Comparison of ENCODE assay signal across 1 fruit fly cellular context in genomic region chr2L:1158519-1159319, dm6.
TF ChIP-seq lines count a peak whose summit lies in the region.

Gene Tango14 (plus strand): TSS chr2L:1158661.

TF ChIP-seq in whole organism, embryonic, 481 proteins besides CTCF, POLR2A, EP300 and RAD21 (continued from another document):
- TF ChIP-seq Med (GFP tag; lab: Kevin White, UChicago), result peak; percentile 68
- no peak for TF ChIP-seq Mrtf (GFP tag; IDR thresholded peaks at IDR 0.05; lab: Robert Waterston, UW)
- 0 out of 2 replicates have a peak, but pooled peaks have one; percentile 2 for TF ChIP-seq Rx (GFP tag; IDR thresholded peaks at IDR 0.05; lab: Robert Waterston, UW)
- TF ChIP-seq NC2α (GFP tag; optimal IDR thresholded peaks at IDR 0.05; lab: Kevin White, UChicago), result no peak
- TF ChIP-seq CG4854 (GFP tag; optimal IDR thresholded peaks at IDR 0.05; lab: Kevin White, UChicago), result no peak
- 0 out of 2 replicates have a peak, but pooled peaks have one; percentile 18 for TF ChIP-seq inv (GFP tag; IDR thresholded peaks at IDR 0.05; lab: Robert Waterston, UW; ENCODE audit: partially characterized antibody)
- no peak for TF ChIP-seq CG11456 (GFP tag; IDR thresholded peaks at IDR 0.05; lab: Robert Waterston, UW)
- TF ChIP-seq lola (GFP tag; optimal IDR thresholded peaks at IDR 0.05; lab: Kevin White, UChicago), result peak in 1 of 3 experiments; percentile 14
- TF ChIP-seq ems (GFP tag; optimal IDR thresholded peaks at IDR 0.05; lab: Kevin White, UChicago), result no peak
- no peak for TF ChIP-seq CG10274 (GFP tag; optimal IDR thresholded peaks at IDR 0.05; lab: Kevin White, UChicago)
- TF ChIP-seq Ets65A (GFP tag; lab: Kevin White, UChicago), result peak; percentile 37
- peak; percentile 95 for TF ChIP-seq bigmax (GFP tag; optimal IDR thresholded peaks at IDR 0.05; lab: Kevin White, UChicago)
- no peak for TF ChIP-seq tio (GFP tag; optimal IDR thresholded peaks at IDR 0.05; lab: Kevin White, UChicago)
- TF ChIP-seq NFAT (GFP tag; IDR thresholded peaks at IDR 0.05; lab: Robert Waterston, UW), result no peak
- peak; percentile 52; the same call in 1 of the 2 replicates for TF ChIP-seq nerfin-2 (GFP tag; IDR thresholded peaks at IDR 0.05; lab: Robert Waterston, UW; ENCODE audit: partially characterized antibody)
- no peak for TF ChIP-seq gsb (GFP tag; IDR thresholded peaks at IDR 0.05; lab: Robert Waterston, UW)
- no peak for TF ChIP-seq Xbp1 (GFP tag; optimal IDR thresholded peaks at IDR 0.05; lab: Kevin White, UChicago)
- no peak for TF ChIP-seq pros (GFP tag; optimal IDR thresholded peaks at IDR 0.05; lab: Kevin White, UChicago)
- TF ChIP-seq Ptx1 (GFP tag; IDR thresholded peaks at IDR 0.05; lab: Robert Waterston, UW), result no peak
- TF ChIP-seq CG16863 (GFP tag; optimal IDR thresholded peaks at IDR 0.05; lab: Kevin White, UChicago), result no peak
- peak; percentile 32 for TF ChIP-seq CG14710 (tag; optimal IDR thresholded peaks at IDR 0.05; lab: Kevin White, UChicago)
- peak; percentile 55 for TF ChIP-seq MBD-R2 (GFP tag; IDR thresholded peaks at IDR 0.05; lab: Robert Waterston, UW)
- TF ChIP-seq CG13287 (GFP tag; IDR thresholded peaks at IDR 0.05; lab: Robert Waterston, UW; ENCODE audit: partially characterized antibody), result no peak
- 0 out of 2 replicates have a peak, but pooled peaks have one; percentile 15 for TF ChIP-seq E2f2 (GFP tag; IDR thresholded peaks at IDR 0.05; lab: Robert Waterston, UW)
- no peak for TF ChIP-seq dati (GFP tag; IDR thresholded peaks at IDR 0.05; lab: Robert Waterston, UW)
- 0 out of 2 replicates have a peak, but pooled peaks have one; percentile 19 for TF ChIP-seq Rfx (GFP tag; IDR thresholded peaks at IDR 0.05; lab: Robert Waterston, UW)
- TF ChIP-seq zfh1 (GFP tag; IDR thresholded peaks at IDR 0.05; lab: Robert Waterston, UW), result 0 out of 3 replicates have a peak, but pooled peaks have one; percentile 28
- peak; percentile 96 for TF ChIP-seq sd (tag; optimal IDR thresholded peaks at IDR 0.05; lab: Kevin White, UChicago)
- no peak; the same call in 1 of the 2 replicates for TF ChIP-seq ssp (GFP tag; IDR thresholded peaks at IDR 0.05; lab: Robert Waterston, UW)
- TF ChIP-seq tna (GFP tag; IDR thresholded peaks at IDR 0.05; lab: Robert Waterston, UW; ENCODE audit: partially characterized antibody), result peak; percentile 46; the same call in 1 of the 2 replicates
- 0 out of 3 replicates have a peak, but pooled peaks have one; percentile 23 for TF ChIP-seq otp (GFP tag; IDR thresholded peaks at IDR 0.05; lab: Robert Waterston, UW)
- no peak for TF ChIP-seq Neu2 (GFP tag; optimal IDR thresholded peaks at IDR 0.05; lab: Kevin White, UChicago; ENCODE audit: borderline replicate concordance)
- no peak for TF ChIP-seq lab (GFP tag; optimal IDR thresholded peaks at IDR 0.05; lab: Kevin White, UChicago)
- TF ChIP-seq CG6254 (GFP tag; optimal IDR thresholded peaks at IDR 0.05; lab: Kevin White, UChicago), result no peak
- peak; percentile 34 for TF ChIP-seq CG4617 (GFP tag; optimal IDR thresholded peaks at IDR 0.05; lab: Kevin White, UChicago; ENCODE audit: borderline replicate concordance)
- no peak for TF ChIP-seq Gsc (GFP tag; IDR thresholded peaks at IDR 0.05; lab: Robert Waterston, UW)
